Worm (Caenorhabditis elegans): ENCODE measurements around the gene F39B3.7.
"Not testable (repeated sequence)": the region's sequence is repeated elsewhere in the genome, so short reads cannot be mapped to it uniquely, and the experiment has no call there.

F39B3.7 gene

ce11 chrX:17548539-17548938 is 18.7 kb downstream of the F39B3.7 start, which contains the start of gene hlh-29:
Gene hlh-29, minus strand, starts transcription at chrX:17548639.
- TF ChIP-seq set-16 (GFP tag; IDR thresholded peaks at IDR 0.05); nhr-10 (tag; optimal IDR thresholded peaks at IDR 0.05); dpl-1 (GFP tag; optimal IDR thresholded peaks at IDR 0.05): not testable (repeated sequence)

DNA sequence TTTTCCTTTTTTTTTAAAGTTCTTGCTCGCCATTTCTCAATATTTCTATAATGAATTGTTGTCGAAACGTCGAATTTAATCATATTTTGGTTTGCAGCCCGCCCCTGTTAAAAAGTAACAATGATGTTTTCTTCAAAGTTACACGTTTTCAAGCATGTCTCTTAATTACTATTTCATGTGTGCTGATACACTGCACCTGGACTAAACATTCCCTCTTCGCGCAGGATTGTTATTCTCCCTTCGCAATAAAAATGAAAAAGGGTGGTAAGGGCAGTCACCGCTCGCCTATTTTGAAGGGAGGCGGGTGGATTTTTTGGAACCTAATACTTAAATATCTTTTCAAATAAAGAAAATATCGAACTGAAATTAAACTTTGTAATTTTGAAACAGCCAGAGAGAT is 21.8 kb downstream of the F39B3.7 start:
- TF ChIP-seq dmd-9 (GFP tag; IDR thresholded peaks at IDR 0.05) (no peak), ama-1 (optimal IDR thresholded peaks at IDR 0.05) (no peak), php-3 (GFP tag; IDR thresholded peaks at IDR 0.05) (peak; percentile 64), ZK337.2 (GFP tag; IDR thresholded peaks at IDR 0.05) (no peak), lin-13 (GFP tag; optimal IDR thresholded peaks at IDR 0.05) (no peak), F37D6.2 (tag; optimal IDR thresholded peaks at IDR 0.05) (peak; percentile 64), zip-11 (GFP tag; IDR thresholded peaks at IDR 0.05) (no peak), hif-1 (tag; optimal IDR thresholded peaks at IDR 0.05) (no peak), pqm-1 (tag; optimal IDR thresholded peaks at IDR 0.05) (no peak), snpc-1.2 (GFP tag; IDR thresholded peaks at IDR 0.05) (no peak), ceh-20 (GFP tag; IDR thresholded peaks at IDR 0.05) (peak; percentile 65; the same call in 1 of the 2 replicates), dve-1 (tag; optimal IDR thresholded peaks at IDR 0.05; ENCODE audit: insufficient read depth) (peak; percentile 36), aha-1 (tag) (peak; percentile 20), ctbp-1 (GFP tag; IDR thresholded peaks at IDR 0.05) (no peak), mdt-29 (GFP tag; IDR thresholded peaks at IDR 0.05) (no peak), zfp-2 (tag; optimal IDR thresholded peaks at IDR 0.05) (no peak), nhr-77 (tag; optimal IDR thresholded peaks at IDR 0.05) (peak; percentile 74), lin-39 (tag; optimal IDR thresholded peaks at IDR 0.05) (no peak), mdl-1 (tag; optimal IDR thresholded peaks at IDR 0.05) (peak in 1 of 2 experiments; percentile 21), F44E2.7 (GFP tag; IDR thresholded peaks at IDR 0.05) (no peak), daf-16 (GFP tag; optimal IDR thresholded peaks at IDR 0.05) (peak in 1 of 2 experiments; percentile 39), daf-16 (tag; optimal IDR thresholded peaks at IDR 0.05) (no peak), Y75B8A.6 (GFP tag; IDR thresholded peaks at IDR 0.05) (no peak), F10B5.3 (tag; optimal IDR thresholded peaks at IDR 0.05) (peak; percentile 76), ceh-82 (tag; optimal IDR thresholded peaks at IDR 0.05) (no peak), T26A8.4 (GFP tag; IDR thresholded peaks at IDR 0.05) (peak; percentile 83), ztf-7 (tag; optimal IDR thresholded peaks at IDR 0.05) (no peak), tra-1 (GFP tag; IDR thresholded peaks at IDR 0.05) (no peak), T20F7.1 (GFP tag; optimal IDR thresholded peaks at IDR 0.05) (peak; percentile 40), daf-19 (GFP tag; conservative IDR thresholded peaks at IDR 0.05) (0 out of 2 replicates have a peak, but pooled peaks have one; percentile 45), mxl-3 (GFP tag; optimal IDR thresholded peaks at IDR 0.05) (peak; percentile 20), ZK546.5 (tag; optimal IDR thresholded peaks at IDR 0.05) (no peak), lim-7 (GFP tag; IDR thresholded peaks at IDR 0.05) (no peak), lir-3 (tag; optimal IDR thresholded peaks at IDR 0.05) (no peak), ceh-28 (tag; optimal IDR thresholded peaks at IDR 0.05) (no peak), Y5F2A.4 (GFP tag; optimal IDR thresholded peaks at IDR 0.05) (no peak), lin-38 (GFP tag; IDR thresholded peaks at IDR 0.05) (no peak), nhr-25 (tag; optimal IDR thresholded peaks at IDR 0.05; ENCODE audit: borderline replicate concordance, insufficient read depth) (no peak), mep-1 (tag; optimal IDR thresholded peaks at IDR 0.05) (peak; percentile 63), duxl-1 (tag; optimal IDR thresholded peaks at IDR 0.05; ENCODE audit: poor library complexity) (peak; percentile 77), nhr-76 (tag; optimal IDR thresholded peaks at IDR 0.05) (no peak), zfp-3 (GFP tag; conservative IDR thresholded peaks at IDR 0.05) (0 out of 2 replicates have a peak, but pooled peaks have one; percentile 21), lin-1 (GFP tag; IDR thresholded peaks at IDR 0.05) (0 out of 2 replicates have a peak, but pooled peaks have one; percentile 28), madf-5 (GFP tag; IDR thresholded peaks at IDR 0.05) (no peak), lsy-2 (tag; optimal IDR thresholded peaks at IDR 0.05) (no peak), nhr-6 (tag; optimal IDR thresholded peaks at IDR 0.05) (no peak), fkh-10 (GFP tag; optimal IDR thresholded peaks at IDR 0.05) (no peak)

Data from whole organism, L4 larva.